Worm (Caenorhabditis elegans): ENCODE results near the gene C29F5.8.

Gene C29F5.8

DNA sequence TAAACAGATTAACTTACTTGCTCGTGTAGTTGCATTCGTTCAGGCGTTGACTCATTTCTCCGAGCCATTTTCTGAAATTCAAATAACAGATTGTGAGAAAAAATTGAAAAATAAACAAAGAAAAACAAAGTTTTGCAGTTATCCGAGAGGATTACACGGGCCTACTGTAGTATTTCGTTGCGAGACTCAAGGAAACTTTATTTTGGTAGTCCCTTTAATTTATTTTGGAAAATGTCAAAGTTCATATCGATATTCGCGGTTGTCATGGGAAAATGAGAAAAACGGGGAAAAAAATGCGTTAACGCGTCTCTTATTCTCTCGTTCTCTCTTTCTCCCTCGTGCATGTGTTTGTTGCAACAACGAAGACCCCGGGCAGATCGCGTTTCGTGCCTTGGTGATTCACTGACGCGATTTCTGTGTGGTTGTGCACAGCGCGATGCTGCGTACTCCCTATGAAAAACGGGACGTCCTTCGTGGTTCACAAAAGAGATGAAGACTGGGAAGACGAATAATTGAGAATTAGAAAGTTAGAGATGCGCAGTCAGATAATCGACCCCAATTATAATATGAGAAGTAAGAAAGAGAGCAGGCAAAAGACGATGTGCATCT, 25.1 kb downstream of the C29F5.8 start, which contains the start of gene set-4 (continued):
- TF ChIP-seq let-526 (GFP tag; IDR thresholded peaks at IDR 0.05) (0 out of 2 replicates have a peak, but pooled peaks have one; percentile 51), F57A8.1 (GFP tag; optimal IDR thresholded peaks at IDR 0.05) (no peak), ets-4 (GFP tag; optimal IDR thresholded peaks at IDR 0.05) (peak; percentile 75), lag-1 (GFP tag; IDR thresholded peaks at IDR 0.05) (no peak), D2030.7 (GFP tag; IDR thresholded peaks at IDR 0.05) (no peak), F23B12.7 (tag; optimal IDR thresholded peaks at IDR 0.05; ENCODE audit: insufficient read depth) (peak; percentile 85), zfh-2 (GFP tag; conservative IDR thresholded peaks at IDR 0.05) (peak; percentile 96), die-1 (tag; optimal IDR thresholded peaks at IDR 0.05) (no peak), dpff-1 (tag; optimal IDR thresholded peaks at IDR 0.05) (no peak), somi-1 (GFP tag; optimal IDR thresholded peaks at IDR 0.05) (peak; percentile 56), Y56A3A.18 (GFP tag; IDR thresholded peaks at IDR 0.05) (no peak), B0019.2 (GFP tag; conservative IDR thresholded peaks at IDR 0.05) (no peak; the same call in 1 of the 2 replicates), madf-6 (GFP tag; IDR thresholded peaks at IDR 0.05) (peak; percentile 79), snpc-1.1 (tag; optimal IDR thresholded peaks at IDR 0.05; ENCODE audit: insufficient read depth) (no peak), Y79H2A.3 (GFP tag; conservative IDR thresholded peaks at IDR 0.05) (no peak), F22D6.2 (tag; optimal IDR thresholded peaks at IDR 0.05) (peak; percentile 44), mcd-1 (GFP tag; IDR thresholded peaks at IDR 0.05) (peak; percentile 92), attf-5 (GFP tag; optimal IDR thresholded peaks at IDR 0.05) (peak; percentile 95), sea-2 (GFP tag; IDR thresholded peaks at IDR 0.05) (no peak), bed-2 (GFP tag; IDR thresholded peaks at IDR 0.05) (no peak), ztf-3 (GFP tag; optimal IDR thresholded peaks at IDR 0.05) (no peak), ztf-25 (GFP tag; IDR thresholded peaks at IDR 0.05) (no peak), nhr-120 (GFP tag; IDR thresholded peaks at IDR 0.05) (no peak), ceh-91 (GFP tag; IDR thresholded peaks at IDR 0.05) (peak; percentile 50; the same call in 1 of the 2 replicates), egl-44 (GFP tag; IDR thresholded peaks at IDR 0.05) (no peak), ceh-58 (GFP tag; IDR thresholded peaks at IDR 0.05) (no peak), snpc-1.3 (tag; optimal IDR thresholded peaks at IDR 0.05; ENCODE audit: insufficient read depth) (no peak), nfya-2 (GFP tag; IDR thresholded peaks at IDR 0.05) (no peak), attf-3 (GFP tag; conservative IDR thresholded peaks at IDR 0.05) (0 out of 2 replicates have a peak, but pooled peaks have one; percentile 37), dox-1 (GFP tag; IDR thresholded peaks at IDR 0.05) (peak; percentile 93), atf-7 (tag; optimal IDR thresholded peaks at IDR 0.05) (peak; percentile 77), K11D2.4 (GFP tag; IDR thresholded peaks at IDR 0.05) (peak; percentile 80), lin-54 (GFP tag; optimal IDR thresholded peaks at IDR 0.05) (peak; percentile 78), dpl-1 (GFP tag; optimal IDR thresholded peaks at IDR 0.05) (peak; percentile 55), gei-17 (GFP tag; optimal IDR thresholded peaks at IDR 0.05) (peak; percentile 50), unc-130 (GFP tag; optimal IDR thresholded peaks at IDR 0.05) (peak; percentile 2), C17E4.6 (GFP tag; IDR thresholded peaks at IDR 0.05) (peak; percentile 42; the same call in 1 of the 2 replicates), aptf-3 (GFP tag; IDR thresholded peaks at IDR 0.05) (0 out of 2 replicates have a peak, but pooled peaks have one; percentile 26), Y53F4B.3 (GFP tag; IDR thresholded peaks at IDR 0.05) (no peak), madf-3 (GFP tag; IDR thresholded peaks at IDR 0.05) (0 out of 2 replicates have a peak, but pooled peaks have one; percentile 58), repo-1 (tag; optimal IDR thresholded peaks at IDR 0.05) (peak; percentile 73), lsy-27 (tag; optimal IDR thresholded peaks at IDR 0.05; ENCODE audit: borderline replicate concordance, insufficient read depth) (no peak), rcor-1 (GFP tag; IDR thresholded peaks at IDR 0.05) (peak; percentile 79), ceh-40 (GFP tag; IDR thresholded peaks at IDR 0.05) (no peak), ceh-27 (GFP tag; optimal IDR thresholded peaks at IDR 0.05) (peak; percentile 87), cebp-1 (GFP tag; IDR thresholded peaks at IDR 0.05) (0 out of 2 replicates have a peak, but pooled peaks have one; percentile 24), cebp-1 (tag; optimal IDR thresholded peaks at IDR 0.05) (peak; percentile 88)

Measured in whole organism, young adult.